Fruit fly (Drosophila melanogaster): ENCODE results near the gene Hsp67Bc.

Hsp67Bc gene

dm6 chr3L:9402157-9402890, 30.0 kb upstream of the Hsp67Bc start, which contains the start of gene eIF4E1 (continued):
- no peak for TF ChIP-seq az2 (GFP tag; optimal IDR thresholded peaks at IDR 0.05)
- TF ChIP-seq CG7839 (tag; optimal IDR thresholded peaks at IDR 0.05) = no peak
- peak; percentile 74 for TF ChIP-seq unc-4 (GFP tag; IDR thresholded peaks at IDR 0.05; ENCODE audit: partially characterized antibody)
- no peak for TF ChIP-seq CG18599 (GFP tag; optimal IDR thresholded peaks at IDR 0.05)
- peak; percentile 84; the same call in 2 of the 3 replicates for TF ChIP-seq CG2199 (GFP tag; IDR thresholded peaks at IDR 0.05)
- TF ChIP-seq rib (GFP tag; IDR thresholded peaks at IDR 0.05) = no peak
- TF ChIP-seq fd96Cb (tag; optimal IDR thresholded peaks at IDR 0.05) = no peak
- no peak for TF ChIP-seq CG12071 (GFP tag; optimal IDR thresholded peaks at IDR 0.05)
- no peak for TF ChIP-seq onecut (GFP tag; IDR thresholded peaks at IDR 0.05)
- TF ChIP-seq chif (GFP tag; optimal IDR thresholded peaks at IDR 0.05) = peak in 1 of 2 experiments; percentile 4
- no peak for TF ChIP-seq CG2875 (GFP tag; optimal IDR thresholded peaks at IDR 0.05)
- no peak for TF ChIP-seq pnt (GFP tag; optimal IDR thresholded peaks at IDR 0.05)
- TF ChIP-seq CG16863 (GFP tag; optimal IDR thresholded peaks at IDR 0.05) = no peak
- peak; percentile 56 to 91 for TF ChIP-seq Pdp1 (GFP tag; optimal IDR thresholded peaks at IDR 0.05)
- no peak for TF ChIP-seq HHEX (GFP tag; optimal IDR thresholded peaks at IDR 0.05)
- no peak for TF ChIP-seq CG14667 (GFP tag; IDR thresholded peaks at IDR 0.05)
- no peak for TF ChIP-seq ranshi (GFP tag; IDR thresholded peaks at IDR 0.05)
- no peak for TF ChIP-seq Bdp1 (GFP tag; optimal IDR thresholded peaks at IDR 0.05)
- peak; percentile 75 for TF ChIP-seq Elba2 (GFP tag; optimal IDR thresholded peaks at IDR 0.05)
- no peak for TF ChIP-seq sim (GFP tag; IDR thresholded peaks at IDR 0.05)
- no peak for TF ChIP-seq Blimp-1 (GFP tag; optimal IDR thresholded peaks at IDR 0.05)
- no peak for TF ChIP-seq ab (GFP tag; optimal IDR thresholded peaks at IDR 0.05)
- TF ChIP-seq fru (optimal IDR thresholded peaks at IDR 0.05) = no peak
- TF ChIP-seq tap (tag; optimal IDR thresholded peaks at IDR 0.05) = no peak
- peak; percentile 67 for TF ChIP-seq CG7963 (GFP tag; IDR thresholded peaks at IDR 0.05; ENCODE audit: partially characterized antibody)
- peak; percentile 96 for TF ChIP-seq Ets97D (GFP tag; optimal IDR thresholded peaks at IDR 0.05)
- TF ChIP-seq CG15601 (tag; optimal IDR thresholded peaks at IDR 0.05) = no peak
- TF ChIP-seq CG18476 (GFP tag; optimal IDR thresholded peaks at IDR 0.05) = no peak
- no peak for TF ChIP-seq en (GFP tag; optimal IDR thresholded peaks at IDR 0.05)
- peak; percentile 30 for TF ChIP-seq zen (tag; optimal IDR thresholded peaks at IDR 0.05)
- peak; percentile 74 for TF ChIP-seq Med (GFP tag)
- no peak for TF ChIP-seq CG12744 (GFP tag; optimal IDR thresholded peaks at IDR 0.05)
- no peak for TF ChIP-seq CG17568 (GFP tag; optimal IDR thresholded peaks at IDR 0.05)
- no peak for TF ChIP-seq CG30431 (GFP tag; optimal IDR thresholded peaks at IDR 0.05)
- TF ChIP-seq Deaf1 (tag; optimal IDR thresholded peaks at IDR 0.05) = no peak
- TF ChIP-seq CG18619 (GFP tag; optimal IDR thresholded peaks at IDR 0.05) = no peak
- no peak for TF ChIP-seq CG13123 (GFP tag; optimal IDR thresholded peaks at IDR 0.05)
- no peak for TF ChIP-seq bsh (GFP tag; optimal IDR thresholded peaks at IDR 0.05)
- peak; percentile 3 for TF ChIP-seq ERR (GFP tag; optimal IDR thresholded peaks at IDR 0.05)
- TF ChIP-seq CG31224 (GFP tag; IDR thresholded peaks at IDR 0.05) = no peak
- no peak for TF ChIP-seq nerfin-1 (tag; optimal IDR thresholded peaks at IDR 0.05)
- TF ChIP-seq CG10979 (tag; optimal IDR thresholded peaks at IDR 0.05) = no peak
- TF ChIP-seq CG9727 (GFP tag; optimal IDR thresholded peaks at IDR 0.05) = no peak
- no peak for TF ChIP-seq CG10565 (GFP tag; optimal IDR thresholded peaks at IDR 0.05)
- TF ChIP-seq CG17829 (tag; optimal IDR thresholded peaks at IDR 0.05) = peak; percentile 73
- TF ChIP-seq gsb (GFP tag; IDR thresholded peaks at IDR 0.05) = no peak
- TF ChIP-seq pb (GFP tag; optimal IDR thresholded peaks at IDR 0.05) = peak; percentile 7
- peak in 1 of 3 experiments; percentile 58 for TF ChIP-seq Stat92E (GFP tag; optimal IDR thresholded peaks at IDR 0.05)
- 0 out of 2 replicates have a peak, but pooled peaks have one; percentile 14 for TF ChIP-seq klu (GFP tag; IDR thresholded peaks at IDR 0.05)

Data from whole organism, embryonic.